Worm (Caenorhabditis elegans) whole organism, L3 larva: ENCODE measurements around the gene T28A11.18.

Experiments used
- R02D3.7 ChIP-seq: fragments of 150-350 bp; optimal IDR thresholded peaks from 2 replicates; lab custom pipeline; 2014; ENCODE audit warnings: missing biosample characterization, missing genetic modification characterization
- ZK546.5 ChIP-seq: sonication (generic microtip); optimal IDR thresholded peaks from 2 replicates; lab custom pipeline; 2017; ENCODE audit warnings: missing biosample characterization, missing genetic modification characterization
- aly-2 ChIP-seq: fragments of 150-350 bp; optimal IDR thresholded peaks from 2 replicates; lab custom pipeline; 2014; ENCODE audit warnings: missing biosample characterization, missing genetic modification characterization
- ama-1 ChIP-seq: fragments of 150-350 bp; optimal IDR thresholded peaks from 2 replicates; lab custom pipeline; 2018
- ceh-16 ChIP-seq: sonication (generic microtip); optimal IDR thresholded peaks from 2 replicates; lab custom pipeline; 2017; ENCODE audit warnings: missing biosample characterization, missing genetic modification characterization
- ceh-28 ChIP-seq: fragments of 150-350 bp; optimal IDR thresholded peaks from 2 replicates; lab custom pipeline; 2014; ENCODE audit warnings: missing biosample characterization, missing genetic modification reagents, missing genetic modification characterization
- ceh-82 ChIP-seq: fragments of 150-350 bp; optimal IDR thresholded peaks from 2 replicates; lab custom pipeline; 2014; ENCODE audit warnings: missing biosample characterization, missing genetic modification characterization
- ceh-9 ChIP-seq: sonication (generic microtip); optimal IDR thresholded peaks from 2 replicates; lab custom pipeline; 2018; ENCODE audit warnings: missing biosample characterization, missing genetic modification characterization
- daf-12 ChIP-seq: fragments of 150-350 bp; optimal IDR thresholded peaks from 2 replicates; lab custom pipeline; 2014; ENCODE audit warnings: missing biosample characterization, missing genetic modification reagents, missing genetic modification characterization
- egl-27 ChIP-seq: sonication (generic microtip); optimal IDR thresholded peaks from 4 replicates; lab custom pipeline; 2017; ENCODE audit warnings: missing biosample characterization, missing genetic modification reagents, missing genetic modification characterization
- egl-5 ChIP-seq: fragments of 150-350 bp; optimal IDR thresholded peaks from 2 replicates; lab custom pipeline; 2017; ENCODE audit warnings: missing biosample characterization, missing genetic modification reagents, missing genetic modification characterization, inconsistent platforms
- elt-1 ChIP-seq: fragments of 150-350 bp; optimal IDR thresholded peaks from 2 replicates; lab custom pipeline; 2014; ENCODE audit warnings: missing biosample characterization, missing genetic modification characterization
- elt-3 ChIP-seq, 3 experiments: fragments of 150-350 bp in 1 of 3; sonication (generic microtip) in 2 of 3; optimal IDR thresholded peaks; 2 replicates in 2 of 3; 4 replicates in 1 of 3; lab custom pipeline; 2014 to 2017; ENCODE audit warnings: missing biosample characterization in 3 of 3, missing genetic modification characterization in 3 of 3
- eor-1 ChIP-seq, 2 experiments: fragments of 150-350 bp; optimal IDR thresholded peaks; 2 replicates each; lab custom pipeline; 2014 to 2018; ENCODE audit warnings: missing biosample characterization in 2 of 2, missing genetic modification characterization in 2 of 2
- fkh-10 ChIP-seq: sonication (generic microtip); optimal IDR thresholded peaks from 2 replicates; lab custom pipeline; 2017; ENCODE audit warnings: missing biosample characterization, missing genetic modification reagents, missing genetic modification characterization
- fkh-2 ChIP-seq: fragments of 150-350 bp; optimal IDR thresholded peaks from 2 replicates; lab custom pipeline; 2014; ENCODE audit warnings: missing biosample characterization, missing genetic modification reagents, missing genetic modification characterization
- hmg-11 ChIP-seq: sonication (generic microtip); optimal IDR thresholded peaks from 2 replicates; lab custom pipeline; 2016; ENCODE audit warnings: missing genetic modification characterization, missing compliant biosample characterization
- jun-1 ChIP-seq: fragments of 150-350 bp; optimal IDR thresholded peaks from 2 replicates; lab custom pipeline; 2014; ENCODE audit warnings: missing biosample characterization, missing genetic modification reagents, missing genetic modification characterization
- lin-15B ChIP-seq: fragments of 150-350 bp; optimal IDR thresholded peaks from 2 replicates; lab custom pipeline; 2014; ENCODE audit warnings: missing biosample characterization, missing genetic modification characterization
- lsy-12 ChIP-seq: sonication (generic microtip); optimal IDR thresholded peaks from 2 replicates; lab custom pipeline; 2016; ENCODE audit warnings: mild to moderate bottlenecking, missing genetic modification characterization, missing compliant biosample characterization
- mdl-1 ChIP-seq: fragments of 150-350 bp; optimal IDR thresholded peaks from 2 replicates; lab custom pipeline; 2014; ENCODE audit warnings: missing biosample characterization, missing genetic modification characterization
- mml-1 ChIP-seq: fragments of 150-350 bp; sonication (generic microtip); optimal IDR thresholded peaks from 3 replicates; lab custom pipeline; 2014; ENCODE audit warnings: missing biosample characterization, missing genetic modification characterization
- nfya-1 ChIP-seq: sonication (generic microtip); optimal IDR thresholded peaks from 2 replicates; lab custom pipeline; 2017; ENCODE audit warnings: missing genetic modification characterization, mild to moderate bottlenecking, missing compliant biosample characterization, antibody characterized with exemption, moderate library complexity; ENCODE audit not compliant: insufficient read depth
- nhr-11 ChIP-seq: fragments of 150-350 bp; optimal IDR thresholded peaks from 2 replicates; lab custom pipeline; 2014; ENCODE audit warnings: missing biosample characterization, missing genetic modification characterization
- nhr-23 ChIP-seq: fragments of 150-350 bp; optimal IDR thresholded peaks from 2 replicates; lab custom pipeline; 2014; ENCODE audit warnings: missing biosample characterization, missing genetic modification reagents, missing genetic modification characterization
- nhr-237 ChIP-seq: fragments of 150-350 bp; optimal IDR thresholded peaks from 2 replicates; lab custom pipeline; 2014; ENCODE audit warnings: missing biosample characterization, missing genetic modification characterization
- nhr-25 ChIP-seq: sonication (generic microtip); optimal IDR thresholded peaks from 2 replicates; lab custom pipeline; 2017; ENCODE audit warnings: missing biosample characterization, missing genetic modification characterization
- nhr-28 ChIP-seq: fragments of 150-350 bp; optimal IDR thresholded peaks from 2 replicates; lab custom pipeline; 2014; ENCODE audit warnings: missing biosample characterization, missing genetic modification characterization
- nhr-67 ChIP-seq: fragments of 150-350 bp; optimal IDR thresholded peaks from 2 replicates; lab custom pipeline; 2014; ENCODE audit warnings: missing biosample characterization, missing genetic modification characterization
- nhr-76 ChIP-seq: fragments of 150-350 bp; sonication (generic microtip); optimal IDR thresholded peaks from 5 replicates; lab custom pipeline; 2014; ENCODE audit warnings: missing biosample characterization, missing genetic modification characterization
- pha-4 ChIP-seq: fragments of 150-350 bp; optimal IDR thresholded peaks from 2 replicates; lab custom pipeline; 2014; ENCODE audit warnings: missing biosample characterization, missing genetic modification reagents, missing genetic modification characterization
- pqm-1 ChIP-seq: fragments of 150-350 bp; optimal IDR thresholded peaks from 2 replicates; lab custom pipeline; 2017; ENCODE audit warnings: missing biosample characterization, missing genetic modification characterization, inconsistent platforms
- snpc-4 ChIP-seq: fragments of 150-350 bp; optimal IDR thresholded peaks from 2 replicates; lab custom pipeline; 2014; ENCODE audit warnings: missing biosample characterization, missing genetic modification characterization
- tbx-2 ChIP-seq: sonication (generic microtip); optimal IDR thresholded peaks from 2 replicates; lab custom pipeline; 2016; ENCODE audit warnings: mild to moderate bottlenecking, missing genetic modification characterization, missing compliant biosample characterization
- unc-39 ChIP-seq: sonication (generic microtip); optimal IDR thresholded peaks from 4 replicates; lab custom pipeline; 2017; ENCODE audit warnings: missing biosample characterization, missing genetic modification characterization
- unc-62 ChIP-seq: fragments of 150-350 bp; sonication (generic microtip); optimal IDR thresholded peaks from 4 replicates; lab custom pipeline; 2014; ENCODE audit warnings: missing biosample characterization, missing genetic modification reagents, missing genetic modification characterization
- zag-1 ChIP-seq: fragments of 150-350 bp; optimal IDR thresholded peaks from 2 replicates; lab custom pipeline; 2014; ENCODE audit warnings: missing biosample characterization, missing genetic modification characterization

The T28A11.18 gene

ce11 chrV:3250153-3250552 lies 17.7 kb downstream of the T28A11.18 start, which contains the start of gene T28A11.13:
Gene T28A11.13, minus strand, starts transcription at chrV:3250253.
- TF ChIP-seq pha-4 = no peak
- TF ChIP-seq tbx-2 (tag; lab: Kevin White, UChicago) = no peak
- TF ChIP-seq lin-15B = no peak
- TF ChIP-seq unc-39 (tag; lab: Kevin White, UChicago) = no peak
- TF ChIP-seq zag-1 (tag; lab: Kevin White, UChicago) = no peak
- TF ChIP-seq snpc-4 (tag; lab: Kevin White, UChicago) = no peak
- no peak for TF ChIP-seq nfya-1 (tag; lab: Kevin White, UChicago)
- TF ChIP-seq nhr-23 (tag; lab: Kevin White, UChicago) = no peak
- TF ChIP-seq nhr-237 = no peak
- no peak for TF ChIP-seq mdl-1 (tag; lab: Kevin White, UChicago)
- no peak for TF ChIP-seq pqm-1 (tag; lab: Kevin White, UChicago)
- no peak for TF ChIP-seq nhr-11 (tag; lab: Kevin White, UChicago)
- no peak for TF ChIP-seq ceh-82 (tag; lab: Kevin White, UChicago)
- TF ChIP-seq egl-27 (tag; lab: Kevin White, UChicago) = no peak

ce11 chrV:3247515-3247914 lies 20.3 kb downstream of the T28A11.18 start, which contains the start of gene srj-8:
Gene srj-8, plus strand, starts transcription at chrV:3247815.
- TF ChIP-seq R02D3.7 (tag; lab: Kevin White, UChicago) = no peak
- TF ChIP-seq ceh-28 (tag; lab: Kevin White, UChicago) = no peak
- TF ChIP-seq mdl-1 (tag; lab: Kevin White, UChicago) = no peak
- TF ChIP-seq egl-27 (tag; lab: Kevin White, UChicago) = no peak
- TF ChIP-seq nhr-67 (tag; lab: Kevin White, UChicago) = no peak
- no peak for TF ChIP-seq fkh-10 (GFP tag; lab: Kevin White, UChicago)
- no peak for TF ChIP-seq ZK546.5 (tag; lab: Kevin White, UChicago)
- no peak for TF ChIP-seq zag-1 (tag; lab: Kevin White, UChicago)
- TF ChIP-seq nhr-25 = no peak

ce11 chrV:3244703-3245102 lies 23.1 kb downstream of the T28A11.18 start, which contains the start of gene srj-7:
Gene srj-7, plus strand, starts transcription at chrV:3245003.
- TF ChIP-seq ZK546.5 (tag; lab: Kevin White, UChicago) (no peak), nhr-28 (tag; lab: Kevin White, UChicago) (no peak), nhr-23 (tag; lab: Kevin White, UChicago) (no peak), hmg-11 (tag; lab: Kevin White, UChicago) (no peak), fkh-10 (GFP tag; lab: Kevin White, UChicago) (no peak), pha-4 (no peak), unc-39 (tag; lab: Kevin White, UChicago) (no peak), mml-1 (tag; lab: Kevin White, UChicago) (no peak), pqm-1 (tag; lab: Kevin White, UChicago) (no peak), lsy-12 (tag; lab: Kevin White, UChicago) (no peak), aly-2 (tag; lab: Kevin White, UChicago) (no peak), daf-12 (tag; lab: Kevin White, UChicago) (no peak), lin-15B (no peak), ama-1 (lab: Kevin White, UChicago) (no peak), egl-27 (tag; lab: Kevin White, UChicago) (no peak), egl-5 (tag; lab: Kevin White, UChicago) (no peak), ceh-9 (no peak)

ce11 chrV:3242984-3243383 lies 24.9 kb downstream of the T28A11.18 start, which contains the start of gene gst-23:
Gene gst-23, plus strand, starts transcription at chrV:3243284.
- TF ChIP-seq lin-15B (no peak), tbx-2 (tag; lab: Kevin White, UChicago) (no peak), fkh-2 (tag; lab: Kevin White, UChicago) (no peak), unc-62 (GFP tag; lab: Kevin White, UChicago) (no peak), jun-1 (tag; lab: Kevin White, UChicago) (no peak), pqm-1 (tag; lab: Kevin White, UChicago) (no peak), R02D3.7 (tag; lab: Kevin White, UChicago) (no peak), zag-1 (tag; lab: Kevin White, UChicago) (no peak), snpc-4 (tag; lab: Kevin White, UChicago) (no peak), nhr-23 (tag; lab: Kevin White, UChicago) (no peak), daf-12 (tag; lab: Kevin White, UChicago) (no peak), ceh-82 (tag; lab: Kevin White, UChicago) (no peak), unc-39 (tag; lab: Kevin White, UChicago) (no peak), nhr-25 (no peak), mdl-1 (tag; lab: Kevin White, UChicago) (no peak), egl-27 (tag; lab: Kevin White, UChicago) (no peak)

ce11 chrV:3241175-3241574 lies 26.7 kb downstream of the T28A11.18 start, which contains the start of gene srj-11:
Gene srj-11, plus strand, starts transcription at chrV:3241424.
- TF ChIP-seq fkh-10 (GFP tag; lab: Kevin White, UChicago) (no peak), lin-15B (no peak), zag-1 (tag; lab: Kevin White, UChicago) (no peak), ceh-16 (tag; lab: Kevin White, UChicago) (no peak), mml-1 (tag; lab: Kevin White, UChicago) (no peak), unc-39 (tag; lab: Kevin White, UChicago) (no peak), elt-1 (tag; lab: Kevin White, UChicago) (no peak), nhr-25 (no peak), nhr-76 (tag; lab: Kevin White, UChicago) (no peak), nfya-1 (tag; lab: Kevin White, UChicago) (no peak), elt-3 (tag; optimal IDR thresholded peaks at IDR 0.05; lab: Kevin White, UChicago) (no peak), snpc-4 (tag; lab: Kevin White, UChicago) (no peak), eor-1 (tag; optimal IDR thresholded peaks at IDR 0.05; lab: Kevin White, UChicago) (no peak), nhr-67 (tag; lab: Kevin White, UChicago) (no peak), egl-5 (tag; lab: Kevin White, UChicago) (no peak), lsy-12 (tag; lab: Kevin White, UChicago) (no peak)
